Worm (Caenorhabditis elegans) whole organism, L2 larva: ENCODE results near the gene fipr-4.

Source experiments
- ceh-16 ChIP-seq: fragments of 150-350 bp; optimal IDR thresholded peaks from 2 replicates; lab custom pipeline; 2014; ENCODE audit warnings: missing biosample characterization, missing genetic modification characterization
- ceh-82 ChIP-seq: fragments of 150-350 bp; optimal IDR thresholded peaks from 2 replicates; lab custom pipeline; 2014; ENCODE audit warnings: missing biosample characterization, missing genetic modification characterization
- elt-3 ChIP-seq: sonication (generic microtip); optimal IDR thresholded peaks from 2 replicates; lab custom pipeline; 2017; ENCODE audit warnings: missing biosample characterization, missing genetic modification characterization
- fos-1 ChIP-seq: fragments of 150-350 bp; optimal IDR thresholded peaks from 2 replicates; lab custom pipeline; 2014; ENCODE audit warnings: missing biosample characterization, missing genetic modification characterization
- lin-13 ChIP-seq: fragments of 150-350 bp; optimal IDR thresholded peaks from 2 replicates; lab custom pipeline; 2014; ENCODE audit warnings: missing biosample characterization, missing genetic modification reagents, missing genetic modification characterization
- lin-39 ChIP-seq: fragments of 150-350 bp; optimal IDR thresholded peaks from 2 replicates; lab custom pipeline; 2014; ENCODE audit warnings: missing biosample characterization, missing genetic modification reagents, missing genetic modification characterization
- mdl-1 ChIP-seq, 2 experiments: fragments of 150-350 bp in 1 of 2; sonication (generic microtip) in 1 of 2; optimal IDR thresholded peaks; 2 replicates each; lab custom pipeline; 2017; ENCODE audit warnings: missing biosample characterization in 2 of 2, missing genetic modification characterization in 2 of 2
- nhr-11 ChIP-seq: fragments of 150-350 bp; optimal IDR thresholded peaks from 2 replicates; lab custom pipeline; 2014; ENCODE audit warnings: missing biosample characterization, missing genetic modification characterization
- nhr-12 ChIP-seq: fragments of 150-350 bp; optimal IDR thresholded peaks from 2 replicates; lab custom pipeline; 2014; ENCODE audit warnings: missing biosample characterization, missing genetic modification characterization
- nhr-77 ChIP-seq: fragments of 150-350 bp; optimal IDR thresholded peaks from 2 replicates; lab custom pipeline; 2014; ENCODE audit warnings: missing biosample characterization, missing genetic modification characterization
- ztf-11 ChIP-seq: sonication (generic microtip); optimal IDR thresholded peaks from 2 replicates; lab custom pipeline; 2017; ENCODE audit warnings: missing biosample characterization, missing genetic modification characterization
- ztf-4 ChIP-seq: fragments of 150-350 bp; optimal IDR thresholded peaks from 2 replicates; lab custom pipeline; 2014; ENCODE audit warnings: missing biosample characterization, missing genetic modification characterization

- TF ChIP-seq fos-1 (no peak), ztf-4 (tag; lab: Kevin White, UChicago) (no peak), lin-39 (no peak), nhr-11 (no peak), ceh-82 (tag; lab: Kevin White, UChicago) (no peak), nhr-77 (tag; lab: Kevin White, UChicago) (no peak), nhr-12 (tag; lab: Kevin White, UChicago) (no peak), ceh-16 (no peak), mdl-1 (tag; optimal IDR thresholded peaks at IDR 0.05; lab: Kevin White, UChicago) (no peak), elt-3 (tag; lab: Kevin White, UChicago) (no peak), lin-13 (GFP tag; lab: Kevin White, UChicago) (no peak), ztf-11 (no peak)
Observed at ce11 chrV:10205483-10205882, 22.8 kb downstream of the fipr-4 start, which contains the start of gene ZK856.16.
